Fruit fly (Drosophila melanogaster) whole organism, pupa: Measurements from ENCODE around the gene drd.

Experiments used
- CG10348 ChIP-seq: fragments of 200-800 bp; sonication (Bioruptor generic); IDR thresholded peaks from 2 replicates; pipeline ENCODE4 v1.3.6; 2022; ENCODE audit warnings: missing biosample characterization, missing genetic modification characterization
- CG12605 ChIP-seq: fragments of 200-800 bp; sonication (Bioruptor generic); IDR thresholded peaks from 2 replicates; pipeline ENCODE4 v1.3.6; 2022; ENCODE audit warnings: missing biosample characterization, missing genetic modification characterization
- CG13204 ChIP-seq: fragments of 200-800 bp; sonication (Bioruptor generic); optimal IDR thresholded peaks from 2 replicates; lab custom pipeline; 2018; ENCODE audit warnings: missing biosample characterization, mild to moderate bottlenecking, missing genetic modification characterization, moderate library complexity
- CG14655 ChIP-seq: fragments of 200-800 bp; sonication (Bioruptor generic); optimal IDR thresholded peaks from 3 replicates; lab custom pipeline; 2017; ENCODE audit warnings: mild to moderate bottlenecking, missing biosample characterization, missing genetic modification reagents, missing genetic modification characterization
- CG15710 ChIP-seq: fragments of 200-800 bp; sonication (Bioruptor generic); optimal IDR thresholded peaks from 2 replicates; lab custom pipeline; 2018; ENCODE audit warnings: missing biosample characterization, mild to moderate bottlenecking, missing genetic modification characterization, moderate library complexity
- CG17806 ChIP-seq: fragments of 200-800 bp; sonication (Bioruptor generic); optimal IDR thresholded peaks from 2 replicates; lab custom pipeline; 2018; ENCODE audit warnings: missing biosample characterization, mild to moderate bottlenecking, missing genetic modification characterization, moderate library complexity
- CG32121 ChIP-seq: fragments of 200-800 bp; sonication (Bioruptor generic); IDR thresholded peaks from 2 replicates; pipeline ENCODE4 v1.3.6; 2022; ENCODE audit warnings: missing biosample characterization, missing genetic modification characterization
- CG34367 ChIP-seq: fragments of 200-800 bp; sonication (Bioruptor generic); optimal IDR thresholded peaks from 2 replicates; lab custom pipeline; 2018; ENCODE audit warnings: missing biosample characterization, mild to moderate bottlenecking, missing genetic modification characterization
- CG4496 ChIP-seq: fragments of 200-800 bp; sonication (Bioruptor generic); IDR thresholded peaks from 3 replicates; pipeline ENCODE4 v1.3.6; 2022; ENCODE audit warnings: missing biosample characterization, missing genetic modification characterization
- CG8159 ChIP-seq: fragments of 200-800 bp; sonication (Bioruptor generic); optimal IDR thresholded peaks from 3 replicates; lab custom pipeline; 2018; ENCODE audit warnings: missing biosample characterization, mild to moderate bottlenecking, missing genetic modification characterization, moderate library complexity
- CG8301 ChIP-seq: fragments of 200-800 bp; sonication (Bioruptor generic); optimal IDR thresholded peaks from 2 replicates; lab custom pipeline; 2018; ENCODE audit warnings: missing biosample characterization, mild to moderate bottlenecking, missing genetic modification characterization
- CG9948 ChIP-seq: fragments of 200-800 bp; sonication (Bioruptor generic); optimal IDR thresholded peaks from 2 replicates; lab custom pipeline; 2018; ENCODE audit warnings: missing biosample characterization, mild to moderate bottlenecking, missing genetic modification characterization, moderate library complexity
- D1 ChIP-seq: fragments of 200-800 bp; sonication (Bioruptor generic); optimal IDR thresholded peaks from 2 replicates; lab custom pipeline; 2018; ENCODE audit warnings: missing biosample characterization, mild to moderate bottlenecking, missing genetic modification characterization, moderate library complexity
- EcR ChIP-seq: fragments of 200-800 bp; sonication (Bioruptor generic); optimal IDR thresholded peaks from 3 replicates; lab custom pipeline; 2019; ENCODE audit warnings: missing biosample characterization, missing genetic modification characterization, mild to moderate bottlenecking, moderate library complexity, missing genetic modification reagents
- Ets98B ChIP-seq: fragments of 200-800 bp; sonication (Bioruptor generic); IDR thresholded peaks from 2 replicates; pipeline ENCODE4 v1.3.6; 2022; ENCODE audit warnings: missing biosample characterization, missing genetic modification characterization
- Pif1A ChIP-seq: fragments of 200-800 bp; sonication (Bioruptor generic); optimal IDR thresholded peaks from 3 replicates; lab custom pipeline; 2016; ENCODE audit warnings: missing biosample characterization, missing genetic modification characterization
- Pif1B ChIP-seq: fragments of 200-800 bp; sonication (Bioruptor generic); optimal IDR thresholded peaks from 3 replicates; lab custom pipeline; 2016; ENCODE audit warnings: missing biosample characterization, missing genetic modification characterization
- Snoo ChIP-seq: fragments of 200-800 bp; sonication (Bioruptor generic); optimal IDR thresholded peaks from 3 replicates; lab custom pipeline; 2017; ENCODE audit warnings: missing biosample characterization, mild to moderate bottlenecking, missing genetic modification characterization, inconsistent platforms
- fd96Ca ChIP-seq: fragments of 200-800 bp; sonication (Bioruptor generic); IDR thresholded peaks from 3 replicates; pipeline ENCODE4 v1.3.6; 2022; ENCODE audit warnings: missing biosample characterization, missing genetic modification characterization
- gl ChIP-seq: fragments of 200-800 bp; sonication (Bioruptor generic); optimal IDR thresholded peaks from 2 replicates; lab custom pipeline; 2018; ENCODE audit warnings: missing biosample characterization, mild to moderate bottlenecking, missing genetic modification characterization
- rn ChIP-seq: fragments of 200-800 bp; sonication (Bioruptor generic); IDR thresholded peaks from 2 replicates; pipeline ENCODE4 v1.3.6; 2022; ENCODE audit warnings: missing biosample characterization, missing genetic modification characterization

drd gene

dm6 chrX:15085777-15086510 is 39.6 kb upstream of the drd start, which contains the start of the genes CG15027 and Dbct:
Gene CG15027, minus strand, starts transcription at chrX:15085827.
Gene Dbct, plus strand, starts transcription at chrX:15086125.
- no peak for TF ChIP-seq fd96Ca (GFP tag; lab: Robert Waterston, UW)
- TF ChIP-seq CG9948 (tag; lab: Kevin White, UChicago), result peak; percentile 55
- TF ChIP-seq Pif1B, result peak; percentile 31
- peak; percentile 52 for TF ChIP-seq CG14655 (GFP tag; lab: Kevin White, UChicago)
- TF ChIP-seq CG32121 (GFP tag; lab: Robert Waterston, UW), result peak; percentile 49
- no peak for TF ChIP-seq CG13204 (GFP tag; lab: Kevin White, UChicago)
- TF ChIP-seq CG12605, result no peak
- TF ChIP-seq CG17806 (tag; lab: Kevin White, UChicago), result peak; percentile 55
- TF ChIP-seq Snoo (tag; lab: Kevin White, UChicago), result peak; percentile 41
- no peak for TF ChIP-seq EcR (GFP tag; lab: Kevin White, UChicago)
- TF ChIP-seq CG4496 (GFP tag; lab: Robert Waterston, UW), result peak; percentile 62; the same call in 2 of the 3 replicates
- no peak for TF ChIP-seq CG10348 (GFP tag; lab: Robert Waterston, UW)
- peak; percentile 40 for TF ChIP-seq CG34367
- TF ChIP-seq Ets98B (GFP tag; lab: Robert Waterston, UW), result peak; percentile 60
- TF ChIP-seq rn, result peak; percentile 32; the same call in 1 of the 2 replicates
- peak; percentile 68 for TF ChIP-seq CG8159 (tag; lab: Kevin White, UChicago)
- TF ChIP-seq Pif1A (GFP tag; lab: Kevin White, UChicago), result peak; percentile 37
- peak; percentile 67 for TF ChIP-seq CG15710 (tag; lab: Kevin White, UChicago)
- TF ChIP-seq CG8301, result peak; percentile 3
- TF ChIP-seq gl, result no peak
- no peak for TF ChIP-seq D1

- TF ChIP-seq CG34367 (no peak), CG12605 (peak; percentile 76; the same call in 1 of the 2 replicates)
Observed at dm6 chrX:15089146-15089698, 36.3 kb upstream of the drd start, which contains the start of gene Rab3-GEF. Gene Rab3-GEF, plus strand, starts transcription at chrX:15089682.

- TF ChIP-seq Ets98B (GFP tag; lab: Robert Waterston, UW), result no peak
- TF ChIP-seq CG17806 (tag; lab: Kevin White, UChicago), result no peak
- peak; percentile 44 for TF ChIP-seq CG8159 (tag; lab: Kevin White, UChicago)
Observed at dm6 chrX:15090371-15090770, 35.2 kb upstream of the drd start.

- TF ChIP-seq Snoo (tag; lab: Kevin White, UChicago) (no peak), fd96Ca (GFP tag; lab: Robert Waterston, UW) (no peak), CG8301 (no peak), CG10348 (GFP tag; lab: Robert Waterston, UW) (no peak), Pif1B (no peak), CG4496 (GFP tag; lab: Robert Waterston, UW) (no peak), CG34367 (no peak), Pif1A (GFP tag; lab: Kevin White, UChicago) (no peak), D1 (no peak), CG14655 (GFP tag; lab: Kevin White, UChicago) (no peak), CG15710 (tag; lab: Kevin White, UChicago) (no peak), CG32121 (GFP tag; lab: Robert Waterston, UW) (no peak), CG9948 (tag; lab: Kevin White, UChicago) (no peak), rn (no peak), gl (no peak)
Observed at dm6 chrX:15091159-15091558, 34.4 kb upstream of the drd start.

dm6 chrX:15095942-15096341 is 29.6 kb upstream of the drd start, which contains the start of gene CG9072:
Gene CG9072, minus strand, starts transcription at chrX:15096042.
- TF ChIP-seq EcR (GFP tag; lab: Kevin White, UChicago), result no peak
- no peak for TF ChIP-seq CG34367
- TF ChIP-seq CG32121 (GFP tag; lab: Robert Waterston, UW), result no peak
- TF ChIP-seq gl, result no peak
- no peak for TF ChIP-seq CG9948 (tag; lab: Kevin White, UChicago)
- no peak for TF ChIP-seq CG8301

- TF ChIP-seq CG32121 (GFP tag; lab: Robert Waterston, UW) (no peak), D1 (no peak), CG8159 (tag; lab: Kevin White, UChicago) (no peak), CG4496 (GFP tag; lab: Robert Waterston, UW) (no peak), rn (no peak), CG17806 (tag; lab: Kevin White, UChicago) (no peak), CG13204 (GFP tag; lab: Kevin White, UChicago) (no peak), CG8301 (no peak)
Observed at dm6 chrX:15111888-15112287, 13.7 kb upstream of the drd start.

- TF ChIP-seq CG32121 (GFP tag; lab: Robert Waterston, UW), result no peak
- no peak for TF ChIP-seq CG8301
- no peak for TF ChIP-seq CG14655 (GFP tag; lab: Kevin White, UChicago)
- TF ChIP-seq CG13204 (GFP tag; lab: Kevin White, UChicago), result no peak
- no peak for TF ChIP-seq CG15710 (tag; lab: Kevin White, UChicago)
- TF ChIP-seq CG8159 (tag; lab: Kevin White, UChicago), result no peak
- no peak for TF ChIP-seq CG4496 (GFP tag; lab: Robert Waterston, UW)
- no peak for TF ChIP-seq CG9948 (tag; lab: Kevin White, UChicago)
- TF ChIP-seq Pif1A (GFP tag; lab: Kevin White, UChicago), result no peak
- no peak for TF ChIP-seq fd96Ca (GFP tag; lab: Robert Waterston, UW)
- no peak for TF ChIP-seq rn
Observed at dm6 chrX:15116397-15116796, 9.2 kb upstream of the drd start, which contains the start of gene Cyp4s3. Gene Cyp4s3, minus strand, starts transcription at chrX:15116542.
